Worm (Caenorhabditis elegans): ENCODE results near the gene C56G2.15.

DNA sequence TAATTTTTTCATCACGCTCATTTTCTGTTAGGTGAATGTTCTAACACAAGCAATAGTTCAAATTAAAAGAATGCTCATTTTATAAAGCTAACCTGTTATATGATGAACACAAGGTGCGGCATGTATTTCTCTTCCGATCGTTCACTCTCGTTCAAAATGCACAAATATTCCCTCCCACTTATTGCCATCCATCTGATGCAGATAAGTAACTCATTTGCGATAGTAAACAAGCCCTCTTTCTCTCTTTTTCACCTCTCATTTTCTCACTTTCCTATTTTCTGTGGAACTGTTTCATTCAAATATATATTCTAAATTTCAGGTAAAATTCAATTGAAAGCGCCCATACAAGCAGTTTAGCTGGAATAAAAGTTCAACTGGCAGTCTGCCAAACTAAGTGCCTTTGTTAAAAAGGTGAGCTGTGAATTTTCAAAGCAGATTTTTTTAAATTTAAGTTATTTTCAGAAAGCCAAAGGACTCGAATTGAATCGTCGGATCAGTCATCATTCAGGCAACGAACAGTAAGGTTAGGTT is 21.7 kb downstream of the C56G2.15 start, which contains the start of the genes trmt-10C.2 and C56G2.22:
- TF ChIP-seq pag-3 (tag; optimal IDR thresholded peaks at IDR 0.05; ENCODE audit: borderline replicate concordance) (no peak), ref-2 (tag; optimal IDR thresholded peaks at IDR 0.05) (no peak), gmeb-2 (tag; optimal IDR thresholded peaks at IDR 0.05) (no peak), elt-2 (tag; optimal IDR thresholded peaks at IDR 0.05) (peak; percentile 6), hlh-30 (tag; optimal IDR thresholded peaks at IDR 0.05; ENCODE audit: insufficient read depth) (no peak), hlh-8 (tag; optimal IDR thresholded peaks at IDR 0.05) (no peak), F13H6.1 (tag; optimal IDR thresholded peaks at IDR 0.05) (no peak), sox-4 (tag; optimal IDR thresholded peaks at IDR 0.05) (no peak), ceh-19 (GFP tag; optimal IDR thresholded peaks at IDR 0.05) (no peak), nfya-1 (tag; optimal IDR thresholded peaks at IDR 0.05) (no peak), fkh-10 (GFP tag; optimal IDR thresholded peaks at IDR 0.05) (no peak), ceh-9 (tag; optimal IDR thresholded peaks at IDR 0.05) (no peak)
